Worm (Caenorhabditis elegans) whole organism, L1 larva: Measurements from ENCODE around the gene C17C3.9.

Experiments used
- C04F5.9 ChIP-seq: sonication (generic microtip); optimal IDR thresholded peaks from 2 replicates; lab custom pipeline; 2016; ENCODE audit warnings: missing genetic modification characterization, missing compliant biosample characterization
- C16A3.4 ChIP-seq: fragments of 150-350 bp; optimal IDR thresholded peaks from 2 replicates; lab custom pipeline; 2014; ENCODE audit warnings: missing biosample characterization, missing genetic modification characterization
- F16B12.6 ChIP-seq: fragments of 150-350 bp; optimal IDR thresholded peaks from 2 replicates; lab custom pipeline; 2014; ENCODE audit warnings: missing biosample characterization, missing genetic modification characterization
- Y116A8C.19 ChIP-seq: sonication (generic microtip); optimal IDR thresholded peaks from 2 replicates; lab custom pipeline; 2016; ENCODE audit warnings: missing compliant biosample characterization, missing genetic modification characterization, borderline replicate concordance
- aha-1 ChIP-seq: fragments of 150-350 bp; optimal IDR thresholded peaks from 2 replicates; lab custom pipeline; 2014; ENCODE audit warnings: missing biosample characterization, missing genetic modification characterization
- aly-2 ChIP-seq: fragments of 150-350 bp; optimal IDR thresholded peaks from 2 replicates; lab custom pipeline; 2014; ENCODE audit warnings: missing biosample characterization, missing genetic modification characterization
- ama-1 ChIP-seq: fragments of 150-350 bp; optimal IDR thresholded peaks from 2 replicates; lab custom pipeline; 2014
- blmp-1 ChIP-seq: fragments of 150-350 bp; optimal IDR thresholded peaks from 2 replicates; lab custom pipeline; 2014; ENCODE audit warnings: missing biosample characterization, missing genetic modification characterization
- ceh-63 ChIP-seq: fragments of 200-800 bp; sonication (Bioruptor generic); optimal IDR thresholded peaks from 2 replicates; lab custom pipeline; 2018; ENCODE audit warnings: mild to moderate bottlenecking, missing genetic modification characterization, missing compliant biosample characterization
- ceh-82 ChIP-seq, 3 experiments: fragments of 150-350 bp in 1 of 3; sonication (generic microtip) in 2 of 3; optimal IDR thresholded peaks; 2 replicates each; lab custom pipeline; 2014 to 2017; ENCODE audit warnings: missing biosample characterization in 3 of 3, missing genetic modification characterization in 3 of 3
- ceh-88 ChIP-seq: fragments of 200-800 bp; sonication (Bioruptor generic); IDR thresholded peaks from 2 replicates; pipeline ENCODE4 v1.3.6; 2022; ENCODE audit warnings: missing genetic modification characterization, missing compliant biosample characterization
- ceh-90 ChIP-seq: sonication (generic microtip); optimal IDR thresholded peaks from 2 replicates; lab custom pipeline; 2016; ENCODE audit warnings: missing genetic modification characterization, missing compliant biosample characterization
- dsc-1 ChIP-seq: sonication (generic microtip); optimal IDR thresholded peaks from 2 replicates; lab custom pipeline; 2016; ENCODE audit warnings: mild to moderate bottlenecking, missing genetic modification characterization, missing compliant biosample characterization
- efl-1 ChIP-seq, 4 experiments: fragments of 150-350 bp; optimal IDR thresholded peaks in 3 of 4; peaks in 1 of 4; 1 replicate in 1 of 4; 2 replicates in 3 of 4; lab custom pipeline; 2014; ENCODE audit warnings: missing biosample characterization in 2 of 4, missing genetic modification characterization in 2 of 4, missing genetic modification reagents in 2 of 4
- efl-3 ChIP-seq: fragments of 200-800 bp; sonication (Bioruptor generic); optimal IDR thresholded peaks from 2 replicates; lab custom pipeline; 2018; ENCODE audit warnings: mild to moderate bottlenecking, missing genetic modification characterization, missing compliant biosample characterization
- egl-13 ChIP-seq: sonication (generic microtip); optimal IDR thresholded peaks from 2 replicates; lab custom pipeline; 2016; ENCODE audit warnings: missing genotype, missing genetic modification reagents, missing genetic modification characterization, missing compliant biosample characterization
- elt-2 ChIP-seq: sonication (generic microtip); optimal IDR thresholded peaks from 2 replicates; lab custom pipeline; 2016; ENCODE audit warnings: missing genetic modification characterization, mild to moderate bottlenecking, inconsistent platforms, missing compliant biosample characterization, missing genetic modification reagents
- elt-3 ChIP-seq, 6 experiments: fragments of 150-350 bp in 1 of 6; sonication (generic microtip); optimal IDR thresholded peaks; 2 replicates each; lab custom pipeline; 2017 to 2018; ENCODE audit warnings: missing biosample characterization in 6 of 6, missing genetic modification characterization in 6 of 6, inconsistent platforms in 1 of 6
- ets-5 ChIP-seq: fragments of 200-800 bp; sonication (Bioruptor generic); IDR thresholded peaks from 2 replicates; pipeline ENCODE4 v1.3.6; 2022; ENCODE audit warnings: missing genetic modification characterization, missing compliant biosample characterization
- fkh-10 ChIP-seq: sonication (generic microtip); optimal IDR thresholded peaks from 2 replicates; lab custom pipeline; 2017; ENCODE audit warnings: missing biosample characterization, missing genetic modification reagents, missing genetic modification characterization
- grh-1 ChIP-seq: fragments of 200-800 bp; sonication (Bioruptor generic); IDR thresholded peaks from 2 replicates; pipeline ENCODE4 v1.3.6; 2022; ENCODE audit warnings: missing genetic modification reagents, missing genetic modification characterization, missing compliant biosample characterization
- hlh-17 ChIP-seq: fragments of 200-800 bp; sonication (Bioruptor generic); optimal IDR thresholded peaks from 2 replicates; lab custom pipeline; 2018; ENCODE audit warnings: missing genetic modification characterization, mild to moderate bottlenecking, missing compliant biosample characterization, moderate library complexity, borderline replicate concordance
- hpl-2 ChIP-seq: fragments of 150-350 bp; optimal IDR thresholded peaks from 2 replicates; lab custom pipeline; 2014; ENCODE audit warnings: missing biosample characterization, missing genetic modification reagents, missing genetic modification characterization
- irx-1 ChIP-seq: sonication (generic microtip); optimal IDR thresholded peaks from 2 replicates; lab custom pipeline; 2016; ENCODE audit warnings: missing genetic modification characterization, missing compliant biosample characterization
- isw-1 ChIP-seq: fragments of 200-800 bp; sonication (Bioruptor generic); IDR thresholded peaks from 2 replicates; pipeline ENCODE4 v1.3.6; 2022; ENCODE audit warnings: missing genetic modification characterization, missing compliant biosample characterization
- jun-1 ChIP-seq: fragments of 150-350 bp; optimal IDR thresholded peaks from 2 replicates; lab custom pipeline; 2014; ENCODE audit warnings: missing biosample characterization, missing genetic modification reagents, missing genetic modification characterization
- lin-14 ChIP-seq: fragments of 200-800 bp; sonication (Bioruptor generic); optimal IDR thresholded peaks from 2 replicates; lab custom pipeline; 2018; ENCODE audit warnings: mild to moderate bottlenecking, missing genetic modification characterization, moderate library complexity, missing compliant biosample characterization
- lin-15B ChIP-seq: fragments of 150-350 bp; sonication (generic microtip); optimal IDR thresholded peaks from 3 replicates; lab custom pipeline; 2014; ENCODE audit warnings: missing biosample characterization, missing genetic modification characterization
- lin-35 ChIP-seq, 2 experiments: fragments of 150-350 bp; optimal IDR thresholded peaks; 2 replicates each; lab custom pipeline; 2014; ENCODE audit warnings: missing biosample characterization in 2 of 2, missing genetic modification characterization in 2 of 2, missing genetic modification reagents in 2 of 2
- lin-39 ChIP-seq: fragments of 150-350 bp; optimal IDR thresholded peaks from 2 replicates; lab custom pipeline; 2014; ENCODE audit warnings: missing biosample characterization, missing genetic modification reagents, missing genetic modification characterization
- lir-3 ChIP-seq: sonication (generic microtip); optimal IDR thresholded peaks from 2 replicates; lab custom pipeline; 2016; ENCODE audit warnings: mild to moderate bottlenecking, missing genetic modification characterization, moderate library complexity, missing compliant biosample characterization; ENCODE audit not compliant: poor library complexity
- lsy-2 ChIP-seq, 2 experiments: fragments of 150-350 bp; optimal IDR thresholded peaks; 2 replicates each; lab custom pipeline; 2014; ENCODE audit warnings: missing biosample characterization in 2 of 2, missing genetic modification characterization in 2 of 2
- mef-2 ChIP-seq: fragments of 150-350 bp; optimal IDR thresholded peaks from 2 replicates; lab custom pipeline; 2014; ENCODE audit warnings: missing biosample characterization, missing genetic modification characterization
- mep-1 ChIP-seq: fragments of 150-350 bp; optimal IDR thresholded peaks from 2 replicates; lab custom pipeline; 2014; ENCODE audit warnings: missing biosample characterization, missing genetic modification characterization
- nhr-11 ChIP-seq: fragments of 150-350 bp; optimal IDR thresholded peaks from 2 replicates; lab custom pipeline; 2014; ENCODE audit warnings: missing biosample characterization, missing genetic modification characterization
- nhr-237 ChIP-seq: fragments of 150-350 bp; optimal IDR thresholded peaks from 2 replicates; lab custom pipeline; 2014; ENCODE audit warnings: missing biosample characterization, missing genetic modification characterization
- nhr-28 ChIP-seq: fragments of 150-350 bp; optimal IDR thresholded peaks from 2 replicates; lab custom pipeline; 2014; ENCODE audit warnings: missing biosample characterization, missing genetic modification characterization
- nhr-47 ChIP-seq: sonication (generic microtip); optimal IDR thresholded peaks from 2 replicates; lab custom pipeline; 2016; ENCODE audit warnings: mild to moderate bottlenecking, missing genetic modification characterization, moderate library complexity, missing compliant biosample characterization
- nhr-84 ChIP-seq: sonication (generic microtip); optimal IDR thresholded peaks from 2 replicates; lab custom pipeline; 2017; ENCODE audit warnings: missing biosample characterization, missing genetic modification characterization
- pag-3 ChIP-seq: sonication (generic microtip); optimal IDR thresholded peaks from 2 replicates; lab custom pipeline; 2017; ENCODE audit warnings: missing genetic modification characterization, mild to moderate bottlenecking, missing compliant biosample characterization, antibody characterized with exemption, borderline replicate concordance; ENCODE audit not compliant: insufficient read depth
- snpc-4 ChIP-seq: fragments of 150-350 bp; optimal IDR thresholded peaks from 2 replicates; lab custom pipeline; 2014; ENCODE audit warnings: missing biosample characterization, missing genetic modification characterization
- snu-23 ChIP-seq: sonication (generic microtip); optimal IDR thresholded peaks from 2 replicates; lab custom pipeline; 2016; ENCODE audit warnings: missing genetic modification characterization, missing compliant biosample characterization
- sox-4 ChIP-seq: sonication (generic microtip); optimal IDR thresholded peaks from 2 replicates; lab custom pipeline; 2016; ENCODE audit warnings: missing genetic modification characterization, missing compliant biosample characterization
- sptf-1 ChIP-seq: fragments of 150-350 bp; optimal IDR thresholded peaks from 2 replicates; lab custom pipeline; 2014; ENCODE audit warnings: missing biosample characterization, missing genetic modification characterization
- sup-37 ChIP-seq: fragments of 200-800 bp; sonication (Bioruptor generic); optimal IDR thresholded peaks from 2 replicates; lab custom pipeline; 2018; ENCODE audit warnings: mild to moderate bottlenecking, missing genetic modification characterization, missing compliant biosample characterization
- tbx-2 ChIP-seq: sonication (generic microtip); optimal IDR thresholded peaks from 2 replicates; lab custom pipeline; 2016; ENCODE audit warnings: missing genetic modification characterization, missing compliant biosample characterization
- unc-62 ChIP-seq: fragments of 150-350 bp; optimal IDR thresholded peaks from 2 replicates; lab custom pipeline; 2014; ENCODE audit warnings: missing biosample characterization, missing genetic modification reagents, missing genetic modification characterization
- unc-98 ChIP-seq: fragments of 200-800 bp; sonication (Bioruptor generic); IDR thresholded peaks from 2 replicates; pipeline ENCODE4 v1.3.6; 2022; ENCODE audit warnings: missing genetic modification characterization, missing compliant biosample characterization
- xbp-1 ChIP-seq: sonication (generic microtip); optimal IDR thresholded peaks from 2 replicates; lab custom pipeline; 2016; ENCODE audit warnings: missing genetic modification characterization, missing compliant biosample characterization
- ztf-11 ChIP-seq, 2 experiments: sonication (generic microtip); optimal IDR thresholded peaks; 2 replicates each; lab custom pipeline; 2016 to 2017; ENCODE audit warnings: missing genetic modification characterization in 2 of 2, missing biosample characterization in 1 of 2, missing compliant biosample characterization in 1 of 2
- ztf-4 ChIP-seq: fragments of 150-350 bp; optimal IDR thresholded peaks from 2 replicates; lab custom pipeline; 2014; ENCODE audit warnings: missing biosample characterization, missing genetic modification characterization

Gene C17C3.9

ce11 chrII:5543476-5544144 lies 11.5 kb upstream of the C17C3.9 start (continued):
- TF ChIP-seq nhr-28 (tag; lab: Kevin White, UChicago) (peak; percentile 69), C04F5.9 (tag; lab: Kevin White, UChicago) (peak; percentile 95), lin-35 (GFP tag; optimal IDR thresholded peaks at IDR 0.05; lab: Kevin White, UChicago) (peak; percentile 86 to 94), lin-39 (tag; lab: Kevin White, UChicago) (peak; percentile 96), elt-3 (tag; optimal IDR thresholded peaks at IDR 0.05; lab: Kevin White, UChicago) (peak; percentile 47 to 98 (median 80)), hpl-2 (GFP tag; lab: Kevin White, UChicago) (peak; percentile 98), elt-2 (tag; lab: Kevin White, UChicago) (peak; percentile 100), ceh-82 (tag; optimal IDR thresholded peaks at IDR 0.05; lab: Kevin White, UChicago) (peak; percentile 96 to 97 (median 97)), nhr-11 (tag; lab: Kevin White, UChicago) (peak; percentile 96), aly-2 (tag; lab: Kevin White, UChicago) (peak; percentile 99), mef-2 (peak; percentile 93), ama-1 (lab: Kevin White, UChicago) (peak; percentile 100), ztf-4 (tag; lab: Kevin White, UChicago) (peak; percentile 99), mep-1 (peak; percentile 97), irx-1 (peak; percentile 99), lin-15B (tag; lab: Kevin White, UChicago) (peak; percentile 60), efl-3 (GFP tag; lab: Kevin White, UChicago) (peak; percentile 83), xbp-1 (peak; percentile 98), ceh-90 (tag; lab: Kevin White, UChicago) (peak; percentile 71), ceh-88 (GFP tag; lab: Robert Waterston, UW) (peak; percentile 98), snpc-4 (tag; lab: Kevin White, UChicago) (peak; percentile 100), tbx-2 (tag; lab: Kevin White, UChicago) (peak; percentile 100), blmp-1 (tag; lab: Kevin White, UChicago) (peak; percentile 81), grh-1 (peak; percentile 99), ceh-63 (GFP tag; lab: Kevin White, UChicago) (peak; percentile 95), lir-3 (tag; lab: Kevin White, UChicago) (peak; percentile 92), sptf-1 (tag; lab: Kevin White, UChicago) (no peak), C16A3.4 (tag; lab: Kevin White, UChicago) (peak; percentile 99), hlh-17 (GFP tag; lab: Kevin White, UChicago) (peak; percentile 92), aha-1 (tag; lab: Kevin White, UChicago) (peak; percentile 62), sup-37 (GFP tag; lab: Kevin White, UChicago) (peak; percentile 98), sox-4 (tag; lab: Kevin White, UChicago) (peak; percentile 98), lin-14 (peak; percentile 99), ets-5 (GFP tag; lab: Robert Waterston, UW) (0 out of 2 replicates have a peak, but pooled peaks have one; percentile 74), nhr-237 (tag; lab: Kevin White, UChicago) (peak; percentile 91), pag-3 (peak; percentile 79), Y116A8C.19 (tag; lab: Kevin White, UChicago) (peak; percentile 69), nhr-47 (tag; lab: Kevin White, UChicago) (peak; percentile 100), isw-1 (GFP tag; lab: Robert Waterston, UW) (peak; percentile 98), jun-1 (tag; lab: Kevin White, UChicago) (peak; percentile 99), lsy-2 (tag; optimal IDR thresholded peaks at IDR 0.05; lab: Kevin White, UChicago) (peak; percentile 96), F16B12.6 (tag; lab: Kevin White, UChicago) (peak; percentile 60), snu-23 (GFP tag; lab: Kevin White, UChicago) (peak; percentile 100), fkh-10 (GFP tag; lab: Kevin White, UChicago) (peak; percentile 99), unc-62 (peak; percentile 46), unc-98 (peak; percentile 79), nhr-84 (tag; lab: Kevin White, UChicago) (peak; percentile 78), dsc-1 (tag; lab: Kevin White, UChicago) (peak; percentile 99), ztf-11 (tag; optimal IDR thresholded peaks at IDR 0.05; lab: Kevin White, UChicago) (peak in 1 of 2 experiments; percentile 93), egl-13 (peak; percentile 98), efl-1 (optimal IDR thresholded peaks at IDR 0.05; lab: Kevin White, UChicago) (peak; percentile 92 to 93), efl-1 (GFP tag; optimal IDR thresholded peaks at IDR 0.05 in 1 of 2; lab: Kevin White, UChicago) (peak; percentile 80 to 98)
